Fruit fly (Drosophila melanogaster) Kc167 (cell line): Measurements from ENCODE around the gene CG12259.

Source experiments
- Myc ChIP-seq: fragments of >200 bp; optimal IDR thresholded peaks from 2 replicates; lab custom pipeline; 2017; ENCODE audit warnings: missing external identifiers
- Sin3A ChIP-seq: fragments of >200 bp; optimal IDR thresholded peaks from 2 replicates; lab custom pipeline; 2018; ENCODE audit warnings: missing external identifiers
- h ChIP-seq: fragments of >200 bp; optimal IDR thresholded peaks from 3 replicates; lab custom pipeline; 2018; ENCODE audit warnings: missing external identifiers
- psq ChIP-seq: fragments of >200 bp; optimal IDR thresholded peaks from 2 replicates; lab custom pipeline; 2017; ENCODE audit warnings: missing external identifiers
- ttk ChIP-seq: sonication (Bioruptor generic); optimal IDR thresholded peaks from 2 replicates; lab custom pipeline; 2017; ENCODE audit warnings: missing external identifiers

DNA sequence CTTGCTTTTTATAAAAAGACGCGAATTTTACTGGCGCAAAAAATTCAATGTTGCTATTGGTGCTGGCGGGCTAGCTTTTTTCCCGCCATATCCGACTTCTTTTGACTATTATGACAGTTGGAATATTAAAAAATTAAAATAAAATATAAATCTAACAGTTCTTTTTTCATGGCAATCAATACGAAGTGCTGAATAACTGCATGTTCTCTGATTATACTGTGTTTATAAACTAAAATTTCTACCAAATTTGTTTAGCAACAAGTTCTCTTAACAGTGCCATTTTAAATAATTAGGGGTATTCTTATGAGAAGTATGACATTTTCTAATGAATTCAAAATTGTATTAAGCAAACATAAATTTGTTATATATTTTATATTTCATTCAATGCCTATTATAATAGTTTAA lies 1.5 kb downstream of the CG12259 start, which contains the start of gene Boh1:
- no peak for TF ChIP-seq psq (lab: Kevin White, UChicago)
- no peak for TF ChIP-seq Sin3A
- TF ChIP-seq Myc (lab: Kevin White, UChicago), result no peak
- TF ChIP-seq ttk, result no peak
- TF ChIP-seq h (lab: Kevin White, UChicago), result no peak
